Fruit fly (Drosophila melanogaster) whole organism, larva: ENCODE data around the gene hzg.

Experiments used
- noc ChIP-seq: fragments of 200-800 bp; sonication (Bioruptor generic); optimal IDR thresholded peaks from 3 replicates; lab custom pipeline; 2019; ENCODE audit warnings: missing biosample characterization, mild to moderate bottlenecking, missing genetic modification characterization, moderate library complexity

hzg gene

DNA sequence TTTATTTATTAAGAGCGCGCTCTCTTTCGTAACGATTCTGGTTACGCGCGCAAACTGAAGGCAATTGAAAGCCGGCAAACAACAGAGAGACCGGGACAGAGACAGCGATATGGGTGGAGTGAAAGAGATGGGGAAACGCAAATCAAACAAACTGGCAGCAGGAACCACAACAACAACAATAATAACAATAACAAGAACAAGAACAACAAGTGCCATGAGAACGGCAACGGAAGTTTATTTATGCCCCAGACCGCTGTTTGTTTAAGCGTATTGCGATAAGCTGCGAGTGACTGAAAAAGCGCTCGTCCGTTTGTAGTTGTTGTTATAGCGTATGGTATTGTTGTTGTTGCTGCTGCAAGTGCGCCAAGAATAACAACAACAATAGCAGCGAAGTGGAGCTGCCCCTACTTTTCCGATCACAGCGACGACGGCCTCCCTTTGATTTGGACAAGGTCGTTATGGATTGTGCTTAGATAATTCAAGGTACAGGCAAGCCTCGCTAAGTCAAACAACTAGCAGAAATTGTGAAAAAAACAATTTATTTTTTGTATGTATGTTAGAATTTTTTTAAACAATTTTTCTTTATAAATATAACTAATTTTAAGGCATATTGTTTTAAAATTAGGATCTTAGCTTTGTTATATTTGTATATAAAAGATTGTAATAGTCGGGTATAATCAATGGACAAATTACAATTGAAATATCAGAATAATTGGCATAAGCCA lies 21.7 kb upstream of the hzg start:
- TF ChIP-seq noc (tag; lab: Kevin White, UChicago) = no peak

DNA sequence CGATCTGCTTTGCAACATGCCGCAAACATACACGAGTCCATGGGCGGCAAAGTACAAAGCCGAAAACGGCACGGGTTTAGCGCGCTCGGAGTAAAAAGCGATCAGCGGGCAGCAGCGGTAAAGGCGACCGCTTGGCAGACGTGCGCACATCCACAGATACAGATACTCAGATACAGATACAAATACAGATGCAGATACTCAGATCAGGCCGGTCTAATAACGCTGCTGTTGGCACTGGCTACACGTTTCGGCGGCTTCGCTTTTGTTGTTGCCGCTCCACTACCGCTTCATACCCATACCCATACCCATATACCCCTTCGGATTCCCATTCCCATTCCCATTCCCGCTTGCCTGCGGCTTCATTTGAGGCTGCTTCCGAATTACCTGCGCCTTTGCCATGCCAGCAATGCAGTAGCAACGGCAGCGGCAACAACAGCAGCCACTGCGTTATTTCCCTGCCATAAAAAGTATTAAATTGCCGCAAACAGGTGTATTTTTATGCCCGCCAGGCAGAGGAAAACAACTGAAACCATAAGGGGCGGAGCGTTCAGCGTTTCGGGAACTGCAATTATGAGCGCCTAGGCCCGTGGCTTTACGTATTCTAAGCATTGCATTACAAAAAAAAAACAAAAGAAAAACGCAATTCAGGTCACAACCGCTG lies 20.6 kb upstream of the hzg start:
- TF ChIP-seq noc (tag; lab: Kevin White, UChicago) = no peak

DNA sequence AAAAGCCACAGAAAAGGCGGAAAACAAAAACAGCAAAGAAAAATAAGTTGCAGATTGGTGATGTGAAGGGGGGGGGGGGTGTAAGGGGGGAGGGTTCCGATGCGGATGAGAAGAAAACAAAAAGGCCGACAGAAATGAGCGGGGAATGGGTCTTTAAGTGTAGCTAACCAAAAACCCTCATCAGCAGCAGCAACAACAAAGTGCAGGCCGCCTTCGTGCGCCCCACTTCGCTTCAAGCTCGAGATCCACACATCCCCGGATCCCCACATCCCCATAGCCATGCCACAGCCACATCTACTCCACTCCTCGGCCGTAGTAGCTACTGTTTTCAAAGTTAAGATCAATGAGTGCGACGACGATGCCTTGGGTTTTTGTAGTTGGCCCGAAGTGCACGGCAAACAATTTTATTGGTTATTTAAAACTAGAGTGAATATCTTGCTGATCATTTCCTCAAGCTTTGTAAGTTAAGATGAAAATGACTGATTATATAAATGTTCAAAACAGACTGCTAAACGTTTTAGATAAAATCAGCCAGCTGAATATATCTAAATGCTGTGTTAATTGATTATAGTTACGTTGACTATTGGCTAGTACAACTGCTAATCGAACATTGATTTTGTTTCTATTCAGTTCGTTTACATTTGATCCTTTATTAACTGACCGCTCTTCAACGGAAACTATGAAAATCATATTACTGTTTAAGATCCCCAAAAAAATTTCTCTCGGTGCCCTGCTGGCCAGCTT lies 19.9 kb upstream of the hzg start:
- TF ChIP-seq noc (tag; lab: Kevin White, UChicago) = no peak

DNA sequence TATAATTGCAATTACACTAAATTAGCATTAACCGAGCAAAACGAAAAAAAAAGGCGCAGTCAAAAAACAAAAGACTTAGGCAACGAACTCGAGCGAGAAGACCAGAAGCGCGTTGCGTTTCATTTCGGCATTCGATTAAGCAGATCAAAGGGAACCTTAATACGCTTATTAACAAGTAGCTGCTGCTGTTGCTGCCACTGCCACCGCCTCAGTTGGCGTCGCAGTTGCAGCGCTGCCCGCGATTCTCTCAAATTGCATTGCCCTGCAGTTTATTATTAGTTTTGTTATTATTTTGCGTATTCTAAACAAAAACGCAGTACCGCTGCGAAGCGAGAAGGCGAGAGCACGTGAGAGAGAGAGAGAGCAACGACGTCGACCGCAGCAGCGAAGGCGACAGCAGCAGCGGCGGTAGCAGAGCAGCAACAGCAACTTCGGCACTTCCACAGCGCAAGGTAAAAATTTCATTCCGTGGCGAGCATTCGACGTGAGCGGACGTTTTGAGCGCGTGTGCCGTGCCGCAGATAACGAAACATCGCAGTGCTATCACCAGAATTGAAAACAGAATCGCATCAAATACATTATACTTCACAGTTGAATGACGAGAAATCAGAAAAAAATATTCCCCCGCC lies 18.6 kb upstream of the hzg start, which contains the start of gene Notum:
Gene Notum (plus strand): TSS at position 461 of the 629 bp plus-strand sequence.
- TF ChIP-seq noc (tag; lab: Kevin White, UChicago) = no peak

DNA sequence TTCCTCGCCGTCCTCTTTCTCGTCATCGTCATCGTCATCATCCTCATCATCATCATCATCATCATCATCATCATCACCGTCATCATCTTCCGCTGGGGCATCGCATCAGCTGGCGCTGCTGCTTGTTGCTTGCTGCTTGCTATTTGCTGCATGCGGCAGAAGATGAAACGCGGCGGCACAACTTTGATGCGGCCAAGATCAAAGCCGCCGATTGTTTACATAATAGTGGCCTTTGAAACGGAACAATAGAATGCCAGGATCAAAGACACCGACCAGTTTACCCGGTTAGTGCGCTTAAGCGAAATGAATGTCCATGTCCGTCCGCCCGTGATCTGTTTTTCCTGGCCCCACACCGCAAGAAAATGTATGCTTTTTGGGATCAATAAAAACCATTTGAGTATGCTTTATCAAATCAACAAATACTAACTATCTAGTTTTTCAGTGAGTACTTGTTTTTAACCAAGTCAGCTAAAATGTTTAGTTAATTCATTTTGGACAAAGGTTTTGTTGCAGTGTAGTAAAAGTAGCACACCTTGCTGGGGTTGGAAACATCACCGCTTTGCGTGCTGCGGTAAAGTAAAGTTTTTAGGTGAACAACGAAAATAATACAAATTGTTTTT lies 16.6 kb upstream of the hzg start:
- TF ChIP-seq noc (tag; lab: Kevin White, UChicago) = no peak

DNA sequence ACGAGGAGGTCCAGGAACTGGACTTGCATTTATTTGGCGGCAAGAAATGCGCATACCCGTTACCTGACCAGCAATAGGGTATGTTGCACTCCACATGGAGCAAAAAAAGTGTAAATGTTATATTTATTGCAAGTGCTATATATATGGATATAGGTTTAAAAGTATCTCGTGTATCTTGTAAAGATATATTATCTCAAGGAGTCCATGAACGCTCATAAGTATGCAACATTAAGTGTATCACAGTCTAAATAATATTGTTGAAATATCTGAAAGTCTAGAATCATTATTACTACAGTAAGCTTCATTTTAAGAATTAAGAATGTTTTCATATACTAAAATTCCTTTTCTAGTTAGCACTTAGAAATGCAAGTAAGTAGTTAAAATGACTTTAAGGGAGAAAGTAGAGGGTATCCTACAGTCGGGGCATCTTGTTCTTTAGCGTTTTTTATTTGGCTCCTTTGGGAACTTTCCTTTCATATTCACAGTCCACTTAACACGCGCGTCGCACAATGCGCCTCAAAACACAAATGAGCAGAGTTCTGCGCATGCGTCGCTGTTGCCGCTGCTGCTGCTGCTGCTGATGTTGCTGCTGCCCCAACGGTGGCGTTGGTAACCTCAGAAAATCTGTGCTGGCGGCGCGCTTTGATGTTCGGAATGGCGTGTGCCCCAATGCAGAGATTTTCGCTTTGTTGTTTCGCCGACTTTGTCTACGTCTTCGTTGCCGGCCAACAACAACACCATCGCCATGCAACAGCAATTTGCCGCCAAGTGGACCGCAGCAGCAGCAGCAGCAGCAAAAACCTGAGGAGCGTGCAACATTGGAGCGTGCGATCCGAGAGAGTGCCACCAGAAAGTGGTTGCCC lies 14.8 kb upstream of the hzg start:
- TF ChIP-seq noc (tag; lab: Kevin White, UChicago) = no peak

DNA sequence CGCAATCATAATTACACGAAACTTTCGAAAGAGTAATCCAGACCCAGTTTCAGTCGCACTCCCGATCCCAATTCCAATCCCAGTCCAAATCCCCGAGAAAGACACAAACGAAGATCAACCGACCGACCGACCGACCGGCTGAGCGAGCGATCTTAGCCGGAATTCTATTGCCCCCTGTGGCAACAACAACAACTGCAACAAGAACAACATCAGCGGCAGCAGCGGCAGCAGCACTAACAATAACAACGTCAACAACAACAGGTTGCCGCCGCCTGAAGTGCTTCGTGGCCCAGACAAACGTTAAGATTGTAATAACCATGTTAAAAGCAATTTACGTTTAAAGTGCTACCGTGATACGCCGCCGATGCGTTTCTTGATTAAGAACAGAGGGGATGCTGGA lies 14.2 kb upstream of the hzg start:
- no peak for TF ChIP-seq noc (tag; lab: Kevin White, UChicago)

DNA sequence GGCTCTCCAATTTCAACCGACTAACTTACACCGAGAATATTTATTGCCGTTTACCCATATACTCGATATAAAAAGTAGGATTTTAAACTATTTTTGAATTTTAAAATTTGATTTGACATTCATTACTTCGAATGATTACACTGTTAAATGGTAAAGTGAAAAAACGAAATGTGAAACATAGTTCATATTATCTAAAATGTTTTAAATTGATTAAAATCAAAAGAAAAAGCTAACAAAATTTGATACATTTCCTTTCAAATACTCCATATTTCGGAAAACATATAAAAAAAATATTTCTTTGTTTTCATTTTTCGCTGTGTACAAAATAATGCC lies 13.7 kb upstream of the hzg start:
- TF ChIP-seq noc (tag; lab: Kevin White, UChicago) = no peak

DNA sequence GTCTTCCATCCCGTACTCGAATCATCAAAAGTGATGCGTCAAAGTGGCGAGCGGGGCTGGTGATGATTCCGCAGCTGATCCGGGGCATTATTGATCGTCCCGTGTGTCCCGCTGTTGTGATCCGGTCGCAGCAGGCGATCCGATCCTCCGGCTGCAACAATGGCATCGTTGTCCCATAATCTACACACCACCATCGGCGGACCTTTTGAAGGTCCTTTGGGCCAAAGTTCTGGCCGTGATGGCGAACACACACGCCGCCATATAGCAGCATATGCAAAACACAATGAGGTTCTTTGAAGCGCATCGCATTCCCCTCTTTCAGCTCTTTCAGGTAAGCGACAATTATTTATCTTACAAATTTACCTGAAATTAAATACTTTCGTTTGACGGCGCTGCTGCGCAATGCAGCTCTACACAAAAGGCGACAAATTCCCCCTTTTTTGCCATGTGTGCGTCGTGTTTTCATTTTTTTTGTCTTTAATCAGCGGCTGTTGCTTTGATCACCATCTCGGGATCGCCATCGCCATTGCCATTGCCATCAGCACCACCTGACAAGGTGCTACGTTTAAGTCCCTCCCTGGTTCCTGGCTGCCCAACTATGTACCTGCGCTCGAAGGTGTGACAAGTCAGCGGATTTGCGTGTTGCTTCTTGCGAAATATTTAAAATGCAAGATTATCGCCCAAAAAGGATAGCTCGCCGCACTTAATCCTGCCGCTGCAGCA lies 13.2 kb upstream of the hzg start:
- no peak for TF ChIP-seq noc (tag; lab: Kevin White, UChicago)

DNA sequence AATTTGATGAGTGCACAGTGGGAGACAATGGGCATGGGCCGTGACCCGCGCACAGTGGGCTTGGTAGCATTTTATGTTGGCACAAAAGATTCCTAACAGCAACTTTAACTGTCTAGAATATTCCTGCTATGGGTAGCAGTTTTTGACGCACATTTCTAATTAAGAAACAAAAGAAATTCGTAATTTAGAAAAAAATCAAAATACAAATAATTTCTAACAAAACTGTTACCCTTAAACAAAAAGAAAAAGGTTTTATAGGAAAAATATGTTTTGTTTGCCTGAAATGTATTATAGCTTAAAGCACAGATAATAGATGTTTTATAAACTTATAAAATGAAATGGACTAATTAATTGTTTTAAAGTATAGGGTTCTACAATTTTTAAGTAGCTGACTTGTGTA lies 12.4 kb upstream of the hzg start:
- no peak for TF ChIP-seq noc (tag; lab: Kevin White, UChicago)

DNA sequence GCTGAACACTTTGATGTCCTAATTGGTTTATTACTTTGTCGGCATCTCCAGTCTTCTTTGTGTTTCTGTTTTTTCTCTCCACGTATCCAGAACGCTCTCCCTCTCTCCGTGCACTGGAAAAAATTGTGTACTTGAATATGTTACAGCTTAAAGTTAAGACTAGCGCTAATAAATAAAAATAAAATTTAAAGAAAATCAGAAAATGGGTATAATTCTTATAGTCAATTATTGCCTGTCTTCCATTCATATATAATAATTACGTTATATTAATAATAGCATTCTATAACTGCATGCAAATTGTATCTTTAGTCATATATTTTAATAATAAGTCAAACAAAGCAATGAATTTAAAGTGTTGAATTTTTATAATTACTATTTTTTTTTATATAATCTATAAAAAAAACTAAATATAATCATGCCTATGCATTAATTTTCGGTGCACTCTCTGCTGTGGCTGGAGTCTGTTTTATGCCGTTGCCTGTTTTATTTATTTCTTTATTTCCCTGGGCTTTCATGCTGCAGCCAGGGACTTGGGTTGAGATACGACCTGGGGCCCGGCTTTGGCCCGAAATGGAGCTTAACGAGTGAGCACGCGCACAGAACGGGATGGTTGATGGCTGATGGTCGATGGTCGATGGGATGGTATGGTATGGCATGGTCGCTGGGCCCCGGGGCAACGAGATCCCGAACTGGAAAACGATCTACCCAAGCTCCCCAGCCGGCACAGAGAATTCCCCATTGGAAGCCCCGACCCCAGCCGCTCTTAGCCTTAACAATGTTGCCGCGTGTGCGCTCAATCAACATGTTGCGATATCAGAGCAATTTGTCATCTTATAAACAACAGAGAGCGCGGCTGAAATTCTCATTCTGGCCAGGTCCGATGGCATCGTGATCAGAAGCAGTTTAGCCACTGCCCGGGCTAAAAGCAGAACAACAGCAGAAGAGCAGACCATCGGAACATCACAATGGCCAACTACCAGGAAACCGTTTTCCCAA lies 11.5 kb upstream of the hzg start:
- no peak for TF ChIP-seq noc (tag; lab: Kevin White, UChicago)

DNA sequence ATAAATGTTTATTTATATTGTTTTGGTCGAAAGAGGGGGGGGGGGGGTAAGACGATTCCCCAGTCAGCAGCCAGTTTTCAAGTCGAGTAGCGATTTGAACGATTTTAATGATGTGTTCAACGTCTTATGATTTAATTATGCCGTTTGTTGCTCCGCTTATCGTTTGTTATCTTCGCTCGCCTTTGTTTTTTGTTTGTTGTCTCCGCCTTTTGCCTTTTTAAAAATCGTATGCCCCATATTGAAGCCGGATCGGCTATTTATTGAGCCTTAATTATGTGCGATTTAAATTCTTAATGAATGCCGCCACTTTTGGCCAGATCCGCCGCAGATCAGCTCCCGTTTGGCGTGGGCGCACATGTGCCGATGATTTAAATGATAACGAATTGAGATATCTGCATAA lies 10.0 kb upstream of the hzg start:
- peak; percentile 5 for TF ChIP-seq noc (tag; lab: Kevin White, UChicago)
